Fruit fly (Drosophila melanogaster) whole organism, embryonic: ENCODE results near the gene crm.
A peak's percentile ranks its signal among the peaks of the same experiment; 100 is the strongest.

Experiments
- Adf1 ChIP-seq: fragments of 200-800 bp; sonication (Bioruptor generic); IDR thresholded peaks from 2 replicates; pipeline ENCODE4 v1.3.6; 2022; ENCODE audit warnings: missing biosample characterization, missing genetic modification characterization
- Atf-2 ChIP-seq: fragments of 200-800 bp; sonication (Bioruptor generic); optimal IDR thresholded peaks from 2 replicates; lab custom pipeline; 2016; ENCODE audit warnings: missing biosample characterization, missing genetic modification characterization
- CG10147 ChIP-seq: fragments of 200-800 bp; sonication (Bioruptor generic); optimal IDR thresholded peaks from 2 replicates; lab custom pipeline; 2019; ENCODE audit warnings: missing biosample characterization, mild to moderate bottlenecking, missing genetic modification characterization, moderate library complexity
- CG10209 ChIP-seq: fragments of 200-800 bp; sonication (Bioruptor generic); optimal IDR thresholded peaks from 3 replicates; lab custom pipeline; 2017; ENCODE audit warnings: missing biosample characterization, mild to moderate bottlenecking, missing genetic modification characterization, missing genetic modification reagents
- CG10462 ChIP-seq: fragments of 200-800 bp; sonication (Bioruptor generic); optimal IDR thresholded peaks from 2 replicates; lab custom pipeline; 2016; ENCODE audit warnings: missing biosample characterization, missing genetic modification characterization
- CG10979 ChIP-seq: fragments of 200-800 bp; sonication (Bioruptor generic); optimal IDR thresholded peaks from 2 replicates; lab custom pipeline; 2018; ENCODE audit warnings: missing biosample characterization, mild to moderate bottlenecking, missing genetic modification characterization, moderate library complexity
- CG11456 ChIP-seq: fragments of 200-800 bp; sonication (Bioruptor generic); IDR thresholded peaks from 3 replicates; pipeline ENCODE4 v1.3.6; 2022; ENCODE audit warnings: missing biosample characterization, missing genetic modification characterization
- CG14441 ChIP-seq: fragments of 200-800 bp; sonication (Bioruptor generic); IDR thresholded peaks from 2 replicates; pipeline ENCODE4 v1.3.6; 2022; ENCODE audit warnings: missing biosample characterization, missing genetic modification characterization
- CG15479 ChIP-seq: fragments of 200-800 bp; sonication (Bioruptor generic); optimal IDR thresholded peaks from 3 replicates; lab custom pipeline; 2019; ENCODE audit warnings: missing biosample characterization, mild to moderate bottlenecking, missing genetic modification characterization, moderate library complexity
- CG15601 ChIP-seq: fragments of 200-800 bp; sonication (Bioruptor generic); optimal IDR thresholded peaks from 3 replicates; lab custom pipeline; 2019; ENCODE audit warnings: missing biosample characterization, mild to moderate bottlenecking, missing genetic modification characterization, moderate library complexity
- CG17359 ChIP-seq: fragments of 200-800 bp; sonication (Bioruptor generic); optimal IDR thresholded peaks from 3 replicates; lab custom pipeline; 2018; ENCODE audit warnings: missing biosample characterization, mild to moderate bottlenecking, missing genetic modification characterization, moderate library complexity
- CG17612 ChIP-seq: fragments of 200-800 bp; sonication (Bioruptor generic); IDR thresholded peaks from 2 replicates; pipeline ENCODE4 v1.3.6; 2022; ENCODE audit warnings: missing biosample characterization, missing genetic modification characterization
- CG17829 ChIP-seq: fragments of 200-800 bp; optimal IDR thresholded peaks from 2 replicates; lab custom pipeline; 2019; ENCODE audit warnings: missing biosample characterization, mild to moderate bottlenecking, missing genetic modification characterization, moderate library complexity
- CG3838 ChIP-seq: fragments of 200-800 bp; sonication (Bioruptor generic); optimal IDR thresholded peaks from 3 replicates; lab custom pipeline; 2016; ENCODE audit warnings: missing biosample characterization, missing genetic modification characterization
- CG4707 ChIP-seq: fragments of 200-800 bp; sonication (Bioruptor generic); optimal IDR thresholded peaks from 2 replicates; lab custom pipeline; 2018; ENCODE audit warnings: missing biosample characterization, mild to moderate bottlenecking, missing genetic modification characterization, moderate library complexity
- CG6254 ChIP-seq: fragments of 200-800 bp; sonication (Bioruptor generic); optimal IDR thresholded peaks from 3 replicates; lab custom pipeline; 2017; ENCODE audit warnings: mild to moderate bottlenecking, missing biosample characterization, missing genetic modification reagents, missing genetic modification characterization
- CG6683 ChIP-seq: fragments of 200-800 bp; sonication (Bioruptor generic); optimal IDR thresholded peaks from 2 replicates; lab custom pipeline; 2017; ENCODE audit warnings: missing biosample characterization, mild to moderate bottlenecking, missing genetic modification characterization, missing genetic modification reagents
- CG7963 ChIP-seq: fragments of 200-800 bp; sonication (Bioruptor generic); IDR thresholded peaks from 3 replicates; pipeline ENCODE4 v1.3.6; 2022; ENCODE audit warnings: missing biosample characterization, missing genetic modification characterization; ENCODE audit not compliant: partially characterized antibody
- CG8478 ChIP-seq: fragments of >200 bp; optimal IDR thresholded peaks from 2 replicates; lab custom pipeline; 2018
- CG8944 ChIP-seq: fragments of 200-800 bp; sonication (Bioruptor generic); optimal IDR thresholded peaks from 3 replicates; lab custom pipeline; 2016; ENCODE audit warnings: missing biosample characterization, missing genetic modification characterization
- CrebB ChIP-seq: fragments of 200-800 bp; sonication (Bioruptor generic); optimal IDR thresholded peaks from 3 replicates; lab custom pipeline; 2018; ENCODE audit warnings: missing biosample characterization, mild to moderate bottlenecking, missing genetic modification characterization
- Dad ChIP-seq: fragments of 200-800 bp; sonication (Bioruptor generic); optimal IDR thresholded peaks from 3 replicates; lab custom pipeline; 2016; ENCODE audit warnings: missing biosample characterization, missing genetic modification characterization
- Dfd ChIP-seq, 2 experiments: fragments of >200 bp; optimal IDR thresholded peaks; 2 replicates each; lab custom pipeline; 2017; ENCODE audit warnings: missing biosample characterization in 2 of 2, missing genetic modification characterization in 2 of 2
- Ets65A ChIP-seq: fragments of 200-800 bp; sonication (Bioruptor generic); peaks from one replicate; lab custom pipeline; 2016; ENCODE audit warnings: missing biosample characterization, missing genetic modification characterization
- GATAe ChIP-seq: fragments of 200-800 bp; sonication (Bioruptor generic); conservative IDR thresholded peaks from 2 replicates; pipeline ENCODE4 v1.3.6; 2022; ENCODE audit warnings: missing biosample characterization, missing genetic modification characterization
- HLHmδ ChIP-seq: fragments of 200-800 bp; sonication (Bioruptor generic); optimal IDR thresholded peaks from 2 replicates; lab custom pipeline; 2018; ENCODE audit warnings: missing biosample characterization, mild to moderate bottlenecking, missing genetic modification characterization, moderate library complexity
- Hand ChIP-seq: fragments of 200-800 bp; sonication (Bioruptor generic); optimal IDR thresholded peaks from 2 replicates; lab custom pipeline; 2017; ENCODE audit warnings: mild to moderate bottlenecking, missing biosample characterization, missing genetic modification reagents, missing genetic modification characterization
- Hr39 ChIP-seq: fragments of >200 bp; optimal IDR thresholded peaks from 2 replicates; lab custom pipeline; 2017
- Jarid2 ChIP-seq: fragments of 200-800 bp; sonication (Bioruptor generic); optimal IDR thresholded peaks from 3 replicates; lab custom pipeline; 2017; ENCODE audit warnings: mild to moderate bottlenecking, missing biosample characterization, missing genetic modification reagents, missing genetic modification characterization
- Lpt ChIP-seq: fragments of >200 bp; optimal IDR thresholded peaks from 2 replicates; lab custom pipeline; 2018; ENCODE audit warnings: missing biosample characterization, missing genetic modification characterization
- MBD-R2 ChIP-seq: fragments of 200-800 bp; sonication (Bioruptor generic); IDR thresholded peaks from 2 replicates; pipeline ENCODE4 v1.3.6; 2022; ENCODE audit warnings: missing biosample characterization, missing genetic modification characterization
- Opbp ChIP-seq: fragments of 200-800 bp; sonication (Bioruptor generic); IDR thresholded peaks from 3 replicates; pipeline ENCODE4 v1.3.6; 2022; ENCODE audit warnings: missing biosample characterization, missing genetic modification characterization; ENCODE audit not compliant: partially characterized antibody
- Rfx ChIP-seq: fragments of 200-800 bp; sonication (Bioruptor generic); IDR thresholded peaks from 2 replicates; pipeline ENCODE4 v1.3.6; 2022; ENCODE audit warnings: missing biosample characterization, missing genetic modification characterization
- Side ChIP-seq: fragments of 200-800 bp; sonication (Bioruptor generic); optimal IDR thresholded peaks from 2 replicates; lab custom pipeline; 2016; ENCODE audit warnings: missing biosample characterization, missing genetic modification characterization
- al ChIP-seq: fragments of 200-800 bp; sonication (Bioruptor generic); IDR thresholded peaks from 2 replicates; pipeline ENCODE4 v1.3.6; 2022; ENCODE audit warnings: missing biosample characterization, missing genetic modification characterization
- ara ChIP-seq: fragments of 200-800 bp; sonication (Bioruptor generic); IDR thresholded peaks from 2 replicates; pipeline ENCODE4 v1.3.6; 2022; ENCODE audit warnings: missing biosample characterization, missing genetic modification characterization
- chif ChIP-seq, 2 experiments: fragments of 200-800 bp; sonication (Bioruptor generic); optimal IDR thresholded peaks; 3 replicates each; lab custom pipeline; 2016; ENCODE audit warnings: missing biosample characterization in 2 of 2, missing genetic modification characterization in 2 of 2
- chm ChIP-seq: fragments of 200-800 bp; sonication (Bioruptor generic); IDR thresholded peaks from 2 replicates; pipeline ENCODE4 v1.3.6; 2022; ENCODE audit warnings: missing biosample characterization, missing genetic modification characterization
- da ChIP-seq: fragments of 200-800 bp; sonication (Bioruptor generic); optimal IDR thresholded peaks from 2 replicates; lab custom pipeline; 2016; ENCODE audit warnings: missing biosample characterization, missing genetic modification characterization
- ems ChIP-seq: fragments of 200-800 bp; sonication (Bioruptor generic); optimal IDR thresholded peaks from 3 replicates; lab custom pipeline; 2016; ENCODE audit warnings: missing biosample characterization, missing genetic modification characterization
- gce ChIP-seq: fragments of 200-800 bp; sonication (Bioruptor generic); IDR thresholded peaks from 3 replicates; pipeline ENCODE4 v1.3.6; 2022; ENCODE audit warnings: missing biosample characterization, missing genetic modification characterization
- gt ChIP-seq: fragments of 200-800 bp; sonication (Bioruptor generic); IDR thresholded peaks from 2 replicates; pipeline ENCODE4 v1.3.6; 2022; ENCODE audit warnings: missing biosample characterization, missing genetic modification characterization
- h ChIP-seq: fragments of >200 bp; optimal IDR thresholded peaks from 2 replicates; lab custom pipeline; 2017
- inv ChIP-seq: fragments of 200-800 bp; sonication (Bioruptor generic); IDR thresholded peaks from 2 replicates; pipeline ENCODE4 v1.3.6; 2022; ENCODE audit warnings: missing biosample characterization, missing genetic modification characterization; ENCODE audit not compliant: partially characterized antibody
- knrl ChIP-seq: fragments of 200-800 bp; sonication (Bioruptor generic); IDR thresholded peaks from 3 replicates; pipeline ENCODE4 v1.3.6; 2022; ENCODE audit warnings: missing biosample characterization, missing genetic modification characterization; ENCODE audit not compliant: partially characterized antibody
- lbe ChIP-seq: fragments of 200-800 bp; sonication (Bioruptor generic); optimal IDR thresholded peaks from 2 replicates; lab custom pipeline; 2016; ENCODE audit warnings: missing biosample characterization, mild to moderate bottlenecking, missing genetic modification characterization
- lov ChIP-seq, 2 experiments: fragments of 200-800 bp in 1 of 2; fragments of >200 bp in 1 of 2; sonication (Bioruptor generic) in 1 of 2; IDR thresholded peaks in 1 of 2; optimal IDR thresholded peaks in 1 of 2; 2 replicates in 1 of 2; 3 replicates in 1 of 2; pipeline versions ENCODE4 v1.3.6 to Lab custom; 2017 to 2022; ENCODE audit warnings: missing biosample characterization in 1 of 2, missing genetic modification characterization in 1 of 2
- odd ChIP-seq: fragments of 200-800 bp; sonication (Bioruptor generic); optimal IDR thresholded peaks from 2 replicates; lab custom pipeline; 2017; ENCODE audit warnings: missing biosample characterization, mild to moderate bottlenecking, missing genetic modification characterization
- seq ChIP-seq: fragments of 200-800 bp; sonication (Bioruptor generic); IDR thresholded peaks from 2 replicates; pipeline ENCODE4 v1.3.6; 2022; ENCODE audit warnings: missing biosample characterization, missing genetic modification characterization
- slou ChIP-seq: fragments of 200-800 bp; sonication (Bioruptor generic); optimal IDR thresholded peaks from 3 replicates; lab custom pipeline; 2016; ENCODE audit warnings: missing biosample characterization, missing genetic modification characterization
- ssp ChIP-seq: fragments of 200-800 bp; sonication (Bioruptor generic); IDR thresholded peaks from 2 replicates; pipeline ENCODE4 v1.3.6; 2022; ENCODE audit warnings: missing biosample characterization, missing genetic modification characterization

The crm gene

DNA sequence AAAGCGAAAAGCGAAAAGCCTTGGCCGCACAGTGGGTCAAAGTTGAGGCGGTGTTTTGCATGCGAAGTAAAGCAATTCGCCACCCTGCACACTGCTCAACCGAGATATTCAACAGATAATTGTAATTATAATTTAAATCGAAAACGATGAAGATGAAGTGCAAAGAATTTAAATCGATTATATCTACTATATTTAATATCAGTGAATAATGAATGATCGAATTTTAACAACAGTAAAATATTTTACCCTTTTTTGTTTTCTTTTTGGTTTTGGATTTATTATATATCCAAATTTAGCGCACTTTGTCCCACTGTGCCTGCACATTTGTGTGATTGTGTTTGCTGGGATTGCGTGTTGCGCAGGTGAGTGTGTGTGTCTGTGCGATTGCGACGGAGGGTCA lies 48.7 kb upstream of the crm start (continued):
- TF ChIP-seq gce (GFP tag; lab: Robert Waterston, UW) (no peak; the same call in 2 of the 3 replicates), CG11456 (GFP tag; lab: Robert Waterston, UW) (peak; percentile 70; the same call in 1 of the 3 replicates), CG15601 (tag; lab: Kevin White, UChicago) (peak; percentile 34), CG4707 (GFP tag; lab: Kevin White, UChicago) (peak; percentile 60), CG17829 (tag; lab: Kevin White, UChicago) (peak; percentile 84), CG14441 (peak; percentile 84), Dfd (GFP tag; optimal IDR thresholded peaks at IDR 0.05; lab: Kevin White, UChicago) (no peak), h (lab: Kevin White, UChicago) (no peak), Dad (GFP tag; lab: Kevin White, UChicago) (peak; percentile 95), da (GFP tag; lab: Kevin White, UChicago) (peak; percentile 9), lbe (peak; percentile 69), HLHmδ (GFP tag; lab: Kevin White, UChicago) (no peak), GATAe (GFP tag; lab: Robert Waterston, UW) (no peak), MBD-R2 (peak; percentile 38; the same call in 1 of the 2 replicates), CG3838 (GFP tag; lab: Kevin White, UChicago) (no peak), ssp (GFP tag; lab: Robert Waterston, UW) (peak; percentile 67), ems (GFP tag; lab: Kevin White, UChicago) (peak; percentile 81), Ets65A (GFP tag; lab: Kevin White, UChicago) (peak; percentile 84), lov (optimal IDR thresholded peaks at IDR 0.05; lab: Kevin White, UChicago) (no peak), lov (GFP tag; IDR thresholded peaks at IDR 0.05; lab: Robert Waterston, UW) (peak; percentile 54; the same call in 1 of the 3 replicates), CG10147 (peak; percentile 86), gt (GFP tag; lab: Robert Waterston, UW) (0 out of 2 replicates have a peak, but pooled peaks have one; percentile 11), Side (peak; percentile 66), al (peak; percentile 72), CG10462 (GFP tag; lab: Kevin White, UChicago) (peak; percentile 48), odd (GFP tag; lab: Kevin White, UChicago) (peak; percentile 77), CG15479 (no peak), CG10979 (tag; lab: Kevin White, UChicago) (peak; percentile 83), Hr39 (no peak), chif (GFP tag; optimal IDR thresholded peaks at IDR 0.05; lab: Kevin White, UChicago) (peak; percentile 33 to 68), Hand (GFP tag; lab: Kevin White, UChicago) (peak; percentile 74), CG7963 (GFP tag; lab: Robert Waterston, UW) (no peak), CG6683 (GFP tag; lab: Kevin White, UChicago) (peak; percentile 73), CG6254 (GFP tag; lab: Kevin White, UChicago) (peak; percentile 77), seq (peak; percentile 92), CG17612 (GFP tag; lab: Robert Waterston, UW) (no peak), Atf-2 (peak; percentile 50), chm (peak; percentile 67; the same call in 1 of the 2 replicates), CG10209 (GFP tag; lab: Kevin White, UChicago) (peak; percentile 90), Lpt (GFP tag; lab: Kevin White, UChicago) (no peak), CG8944 (peak; percentile 41), CG8478 (lab: Kevin White, UChicago) (no peak), CrebB (peak; percentile 60), Opbp (GFP tag; lab: Robert Waterston, UW) (no peak), Adf1 (GFP tag; lab: Robert Waterston, UW) (0 out of 2 replicates have a peak, but pooled peaks have one; percentile 27), knrl (GFP tag; lab: Robert Waterston, UW) (no peak), ara (GFP tag; lab: Robert Waterston, UW) (peak; percentile 68), inv (GFP tag; lab: Robert Waterston, UW) (no peak), CG17359 (tag; lab: Kevin White, UChicago) (peak; percentile 84), slou (GFP tag; lab: Kevin White, UChicago) (peak; percentile 58), Rfx (GFP tag; lab: Robert Waterston, UW) (peak; percentile 83), Jarid2 (GFP tag; lab: Kevin White, UChicago) (peak; percentile 55)
